Worm (Caenorhabditis elegans): Measurements from ENCODE around the gene Y39B6A.30.

Gene Y39B6A.30

DNA sequence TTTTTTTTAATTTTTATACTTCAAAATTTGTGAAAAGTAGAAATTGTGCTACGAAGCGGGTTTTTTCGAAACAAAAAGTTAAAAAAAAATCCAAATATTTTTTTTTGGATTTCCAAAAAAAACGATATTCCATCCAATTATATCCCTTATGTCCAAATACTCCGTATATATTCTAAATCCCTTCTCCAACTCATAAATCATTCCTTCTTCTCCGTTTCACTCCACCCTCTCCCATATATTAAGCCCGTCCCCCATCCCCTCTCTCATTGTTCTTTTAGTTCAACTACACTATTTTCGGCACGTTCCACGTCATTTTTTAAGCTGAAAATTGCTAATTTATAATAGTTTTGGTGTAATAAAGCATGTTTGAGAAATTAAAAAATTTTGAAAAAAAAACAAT lies 43.2 kb downstream of the Y39B6A.30 start:
- TF ChIP-seq mab-5 (tag; optimal IDR thresholded peaks at IDR 0.05) (peak; percentile 80), egl-27 (tag; optimal IDR thresholded peaks at IDR 0.05) (no peak), lin-39 (tag; optimal IDR thresholded peaks at IDR 0.05) (no peak), unc-55 (GFP tag; optimal IDR thresholded peaks at IDR 0.05) (peak; percentile 66)

DNA sequence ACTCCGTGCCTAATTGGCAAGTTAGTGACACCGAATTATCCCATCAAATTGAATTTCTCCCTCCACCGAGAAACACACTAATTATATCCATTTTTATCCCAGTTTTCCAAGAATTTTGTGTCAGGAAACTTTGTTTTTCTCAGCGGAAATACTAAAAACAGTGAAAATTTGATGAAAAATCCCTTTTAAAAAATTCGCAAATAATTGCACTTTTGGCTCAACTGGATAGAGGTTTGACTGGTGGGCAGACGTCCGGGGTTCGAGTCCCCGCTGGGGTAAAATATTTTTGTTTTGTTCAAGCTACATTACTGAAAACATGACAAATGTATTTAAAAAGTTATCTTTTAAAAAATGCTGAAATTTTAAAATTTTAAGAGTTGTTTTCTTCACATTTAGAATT lies 43.7 kb downstream of the Y39B6A.30 start:
- TF ChIP-seq nhr-129 (tag; optimal IDR thresholded peaks at IDR 0.05), result no peak
- TF ChIP-seq elt-3 (tag; optimal IDR thresholded peaks at IDR 0.05), result no peak
- TF ChIP-seq ztf-1 (GFP tag; conservative IDR thresholded peaks at IDR 0.05), result no peak
- TF ChIP-seq nhr-10 (tag; optimal IDR thresholded peaks at IDR 0.05), result no peak
- no peak for TF ChIP-seq lin-13 (GFP tag; optimal IDR thresholded peaks at IDR 0.05)
- TF ChIP-seq peb-1 (tag; optimal IDR thresholded peaks at IDR 0.05), result no peak
- TF ChIP-seq mbf-1 (tag; optimal IDR thresholded peaks at IDR 0.05), result no peak
- no peak for TF ChIP-seq aly-2 (tag; optimal IDR thresholded peaks at IDR 0.05)
- no peak for TF ChIP-seq Y55F3AM.14 (GFP tag; optimal IDR thresholded peaks at IDR 0.05)
- no peak for TF ChIP-seq nhr-25 (tag; optimal IDR thresholded peaks at IDR 0.05)
- no peak for TF ChIP-seq unc-55 (GFP tag; optimal IDR thresholded peaks at IDR 0.05)
- no peak for TF ChIP-seq lin-11 (tag; optimal IDR thresholded peaks at IDR 0.05)
- TF ChIP-seq blmp-1 (tag; optimal IDR thresholded peaks at IDR 0.05; ENCODE audit: insufficient read depth), result no peak
- TF ChIP-seq nhr-77 (tag; optimal IDR thresholded peaks at IDR 0.05), result no peak

DNA sequence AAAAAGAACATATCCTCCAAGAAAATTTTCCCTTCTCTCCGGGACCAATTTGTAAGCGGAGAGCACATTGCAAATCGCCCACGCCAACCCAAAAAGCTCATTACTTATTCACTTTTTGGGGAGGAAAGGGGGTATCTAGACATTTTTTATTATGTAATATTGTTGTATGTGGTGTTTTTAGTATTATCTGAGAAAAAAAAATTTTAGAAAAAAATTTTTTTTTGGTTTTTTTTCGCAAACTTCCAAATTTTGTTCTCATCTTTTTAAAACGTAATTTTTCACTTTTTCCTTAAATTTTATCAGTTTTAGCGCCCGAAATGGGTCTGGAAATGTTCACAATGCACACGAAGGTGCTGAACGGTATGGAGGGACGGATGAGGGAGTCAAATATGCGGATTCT lies 45.5 kb downstream of the Y39B6A.30 start, which contains the start of gene twk-46:
Gene twk-46, plus strand, starts transcription at position 301 of the 400 bp plus-strand sequence.
- no peak for TF ChIP-seq nhr-129 (tag; optimal IDR thresholded peaks at IDR 0.05)
- TF ChIP-seq blmp-1 (tag; optimal IDR thresholded peaks at IDR 0.05; ENCODE audit: insufficient read depth), result no peak
- no peak for TF ChIP-seq lin-39 (tag; optimal IDR thresholded peaks at IDR 0.05)
- no peak for TF ChIP-seq unc-39 (tag; optimal IDR thresholded peaks at IDR 0.05)
- no peak for TF ChIP-seq mbf-1 (tag; optimal IDR thresholded peaks at IDR 0.05)
- no peak for TF ChIP-seq nhr-6 (tag; optimal IDR thresholded peaks at IDR 0.05)
- no peak for TF ChIP-seq lsy-2 (tag; optimal IDR thresholded peaks at IDR 0.05)
- no peak for TF ChIP-seq snpc-4 (tag; optimal IDR thresholded peaks at IDR 0.05)
- no peak for TF ChIP-seq ztf-11 (tag; optimal IDR thresholded peaks at IDR 0.05)
- no peak for TF ChIP-seq sma-3 (GFP tag; optimal IDR thresholded peaks at IDR 0.05)
- TF ChIP-seq egl-27 (tag; optimal IDR thresholded peaks at IDR 0.05), result no peak
- TF ChIP-seq sem-4 (tag; optimal IDR thresholded peaks at IDR 0.05), result no peak
- no peak for TF ChIP-seq aly-2 (tag; optimal IDR thresholded peaks at IDR 0.05)
- no peak for TF ChIP-seq Y55F3AM.14 (GFP tag; optimal IDR thresholded peaks at IDR 0.05)
- TF ChIP-seq ztf-4 (tag; optimal IDR thresholded peaks at IDR 0.05), result no peak
- no peak for TF ChIP-seq lin-13 (GFP tag; optimal IDR thresholded peaks at IDR 0.05)
- TF ChIP-seq R02D3.7 (tag; optimal IDR thresholded peaks at IDR 0.05), result no peak

DNA sequence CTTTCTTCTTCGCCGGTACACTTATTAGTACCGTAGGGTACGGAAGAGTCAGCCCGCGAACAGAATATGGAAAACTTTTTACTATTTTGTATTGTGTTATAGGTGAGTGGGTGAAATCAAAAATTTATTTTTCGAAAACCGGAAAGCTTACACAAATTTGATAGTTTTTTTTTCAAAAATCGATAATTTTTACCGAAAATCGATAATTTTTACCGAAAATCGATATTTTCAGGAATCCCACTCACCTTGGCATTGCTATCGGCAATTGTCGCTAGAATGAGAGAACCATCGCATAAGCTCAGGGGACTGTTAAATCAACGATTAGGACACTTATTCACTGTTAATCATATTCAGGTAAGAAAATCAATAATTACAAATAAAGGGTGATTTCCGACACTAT lies 49.0 kb downstream of the Y39B6A.30 start:
- TF ChIP-seq ztf-11 (tag; optimal IDR thresholded peaks at IDR 0.05), result no peak
- no peak for TF ChIP-seq nhr-129 (tag; optimal IDR thresholded peaks at IDR 0.05)
- no peak for TF ChIP-seq unc-62 (GFP tag; optimal IDR thresholded peaks at IDR 0.05)
- no peak for TF ChIP-seq zag-1 (tag; optimal IDR thresholded peaks at IDR 0.05)
- TF ChIP-seq sma-3 (GFP tag; optimal IDR thresholded peaks at IDR 0.05), result no peak
- TF ChIP-seq nhr-10 (tag; optimal IDR thresholded peaks at IDR 0.05), result no peak
- no peak for TF ChIP-seq nhr-21 (tag; optimal IDR thresholded peaks at IDR 0.05)

DNA sequence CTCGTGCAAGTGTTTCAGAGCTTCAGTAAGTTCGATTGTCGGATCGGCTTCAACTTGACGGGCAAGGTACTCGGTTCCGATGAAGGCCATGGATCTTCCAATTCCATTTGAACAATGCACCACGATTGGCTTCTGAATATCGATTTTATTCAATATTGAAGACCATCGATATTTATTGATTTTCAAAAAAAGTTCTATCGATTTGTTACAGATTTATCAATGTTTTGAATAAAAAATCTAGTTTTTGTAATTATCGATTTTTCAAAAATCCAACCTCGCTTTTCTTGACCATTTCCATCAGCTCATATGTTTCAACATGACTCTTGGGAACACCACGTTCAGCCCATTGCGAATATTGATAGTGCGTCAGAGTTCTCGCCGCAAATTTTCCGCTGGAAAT lies 54.5 kb downstream of the Y39B6A.30 start:
- no peak for TF ChIP-seq snpc-4 (tag; optimal IDR thresholded peaks at IDR 0.05)
- no peak for TF ChIP-seq unc-62 (GFP tag; optimal IDR thresholded peaks at IDR 0.05)
- no peak for TF ChIP-seq zag-1 (tag; optimal IDR thresholded peaks at IDR 0.05)
